Worm (Caenorhabditis elegans) whole organism, early embryonic: ENCODE results near the gene T01G1.4.

Source experiments
- B0310.2 ChIP-seq: sonication (generic microtip); optimal IDR thresholded peaks from 2 replicates; lab custom pipeline; 2016; ENCODE audit warnings: mild to moderate bottlenecking, missing genetic modification characterization, missing compliant biosample characterization
- F13C5.2 ChIP-seq: sonication (generic microtip); optimal IDR thresholded peaks from 2 replicates; lab custom pipeline; 2017; ENCODE audit warnings: mild to moderate bottlenecking, missing genetic modification characterization, inconsistent platforms, missing compliant biosample characterization
- aly-1 ChIP-seq: sonication (generic microtip); optimal IDR thresholded peaks from 2 replicates; lab custom pipeline; 2016; ENCODE audit warnings: missing genetic modification characterization, missing compliant biosample characterization
- ama-1 ChIP-seq: fragments of 150-350 bp; optimal IDR thresholded peaks from 2 replicates; lab custom pipeline; 2014
- ceh-13 ChIP-seq: fragments of 200-800 bp; sonication (Bioruptor generic); optimal IDR thresholded peaks from 2 replicates; lab custom pipeline; 2018; ENCODE audit warnings: mild to moderate bottlenecking, missing genetic modification characterization, missing compliant biosample characterization
- ceh-36 ChIP-seq: sonication (generic microtip); optimal IDR thresholded peaks from 2 replicates; lab custom pipeline; 2016; ENCODE audit warnings: missing genetic modification characterization, inconsistent platforms, missing compliant biosample characterization
- ets-7 ChIP-seq: sonication (generic microtip); optimal IDR thresholded peaks from 2 replicates; lab custom pipeline; 2016; ENCODE audit warnings: missing genotype, missing genetic modification characterization, missing compliant biosample characterization
- flt-1 ChIP-seq: fragments of 200-800 bp; sonication (Bioruptor generic); IDR thresholded peaks from 2 replicates; pipeline ENCODE4 v1.3.6; 2022; ENCODE audit warnings: missing genetic modification characterization, missing compliant biosample characterization
- hmbx-1 ChIP-seq: sonication (generic microtip); optimal IDR thresholded peaks from 2 replicates; lab custom pipeline; 2016; ENCODE audit warnings: mild to moderate bottlenecking, missing genetic modification characterization, missing compliant biosample characterization
- hmg-4 ChIP-seq: fragments of 200-800 bp; sonication (Bioruptor generic); optimal IDR thresholded peaks from 2 replicates; lab custom pipeline; 2018; ENCODE audit warnings: mild to moderate bottlenecking, missing genetic modification characterization, missing compliant biosample characterization
- hnd-1 ChIP-seq: sonication (generic microtip); optimal IDR thresholded peaks from 2 replicates; lab custom pipeline; 2016; ENCODE audit warnings: missing genetic modification characterization, missing compliant biosample characterization
- pes-1 ChIP-seq: fragments of 200-800 bp; sonication (Bioruptor generic); IDR thresholded peaks from 2 replicates; pipeline ENCODE4 v1.3.6; 2022; ENCODE audit warnings: missing genetic modification reagents, missing genetic modification characterization, missing compliant biosample characterization
- scrt-1 ChIP-seq: fragments of 200-800 bp; sonication (Bioruptor generic); IDR thresholded peaks from 2 replicates; pipeline ENCODE4 v1.3.6; 2022; ENCODE audit warnings: missing genetic modification characterization, missing compliant biosample characterization
- sea-1 ChIP-seq: fragments of 200-800 bp; sonication (Bioruptor generic); conservative IDR thresholded peaks from 2 replicates; pipeline ENCODE4 v1.3.6; 2022; ENCODE audit warnings: missing genetic modification characterization, missing compliant biosample characterization
- tbx-11 ChIP-seq: fragments of 200-800 bp; sonication (Bioruptor generic); IDR thresholded peaks from 2 replicates; pipeline ENCODE4 v1.3.6; 2022; ENCODE audit warnings: missing genetic modification characterization, missing compliant biosample characterization
- tbx-37 ChIP-seq: fragments of 200-800 bp; sonication (Bioruptor generic); conservative IDR thresholded peaks from 2 replicates; pipeline ENCODE4 v1.3.6; 2022; ENCODE audit warnings: missing genetic modification reagents, missing genetic modification characterization, missing compliant biosample characterization
- tra-4 ChIP-seq: sonication (generic microtip); optimal IDR thresholded peaks from 2 replicates; lab custom pipeline; 2017; ENCODE audit warnings: missing genetic modification characterization, missing compliant biosample characterization

T01G1.4 gene

ce11 chrIV:11349747-11350146 lies 11.6 kb downstream of the T01G1.4 start:
- no peak for TF ChIP-seq flt-1 (GFP tag; lab: Robert Waterston, UW)

ce11 chrIV:11348822-11349221 lies 12.5 kb downstream of the T01G1.4 start:
- TF ChIP-seq ama-1 (lab: Kevin White, UChicago) (no peak), pes-1 (no peak), flt-1 (GFP tag; lab: Robert Waterston, UW) (no peak), F13C5.2 (no peak), hmbx-1 (no peak), tbx-37 (GFP tag; lab: Robert Waterston, UW) (no peak), tra-4 (no peak), B0310.2 (no peak), sea-1 (no peak), ets-7 (tag; lab: Kevin White, UChicago) (no peak), ceh-13 (GFP tag; lab: Kevin White, UChicago) (no peak), aly-1 (tag; lab: Kevin White, UChicago) (no peak), ceh-36 (tag; lab: Kevin White, UChicago) (no peak), tbx-11 (no peak), scrt-1 (no peak), hmg-4 (GFP tag; lab: Kevin White, UChicago) (no peak), hnd-1 (tag; lab: Kevin White, UChicago) (no peak)

- TF ChIP-seq sea-1: no peak
- TF ChIP-seq pes-1: no peak
- no peak for TF ChIP-seq flt-1 (GFP tag; lab: Robert Waterston, UW)
- TF ChIP-seq B0310.2: no peak
- TF ChIP-seq ceh-13 (GFP tag; lab: Kevin White, UChicago): no peak
- TF ChIP-seq tbx-11: no peak
- no peak for TF ChIP-seq hnd-1 (tag; lab: Kevin White, UChicago)
- TF ChIP-seq ama-1 (lab: Kevin White, UChicago): no peak
- no peak for TF ChIP-seq tbx-37 (GFP tag; lab: Robert Waterston, UW)
- no peak for TF ChIP-seq F13C5.2
- TF ChIP-seq scrt-1: no peak
- TF ChIP-seq ceh-36 (tag; lab: Kevin White, UChicago): no peak
- no peak for TF ChIP-seq aly-1 (tag; lab: Kevin White, UChicago)
- TF ChIP-seq tra-4: no peak
- no peak for TF ChIP-seq hmbx-1
- no peak for TF ChIP-seq ets-7 (tag; lab: Kevin White, UChicago)
- no peak for TF ChIP-seq hmg-4 (GFP tag; lab: Kevin White, UChicago)
Measured at ce11 chrIV:11347275-11347674, 14.0 kb downstream of the T01G1.4 start.

- TF ChIP-seq hnd-1 (tag; lab: Kevin White, UChicago) (no peak), tbx-11 (no peak), hmbx-1 (no peak), ets-7 (tag; lab: Kevin White, UChicago) (no peak)
Measured at ce11 chrIV:11344288-11344687, 17.0 kb downstream of the T01G1.4 start.

- TF ChIP-seq sea-1: 0 out of 2 replicates have a peak, but pooled peaks have one; percentile 18
- TF ChIP-seq F13C5.2: no peak
Measured at ce11 chrIV:11340735-11341443, 20.4 kb downstream of the T01G1.4 start.

- TF ChIP-seq tbx-37 (GFP tag; lab: Robert Waterston, UW) (no peak), tra-4 (no peak), ama-1 (lab: Kevin White, UChicago) (no peak), aly-1 (tag; lab: Kevin White, UChicago) (no peak), F13C5.2 (no peak), tbx-11 (no peak), hnd-1 (tag; lab: Kevin White, UChicago) (no peak), B0310.2 (no peak), scrt-1 (no peak), ets-7 (tag; lab: Kevin White, UChicago) (no peak), sea-1 (no peak), pes-1 (no peak), flt-1 (GFP tag; lab: Robert Waterston, UW) (no peak), ceh-13 (GFP tag; lab: Kevin White, UChicago) (no peak), hmbx-1 (no peak)
Measured at ce11 chrIV:11337021-11337420, 24.3 kb downstream of the T01G1.4 start, which contains the start of gene F54E12.2. F54E12.2 (minus strand) TSS chrIV:11337184.

- TF ChIP-seq ama-1 (lab: Kevin White, UChicago): no peak
- no peak for TF ChIP-seq ceh-13 (GFP tag; lab: Kevin White, UChicago)
- TF ChIP-seq F13C5.2: no peak
- TF ChIP-seq scrt-1: no peak
- TF ChIP-seq hnd-1 (tag; lab: Kevin White, UChicago): no peak
- no peak for TF ChIP-seq tra-4
- no peak for TF ChIP-seq flt-1 (GFP tag; lab: Robert Waterston, UW)
- no peak for TF ChIP-seq tbx-37 (GFP tag; lab: Robert Waterston, UW)
- TF ChIP-seq pes-1: no peak
- TF ChIP-seq sea-1: no peak
- TF ChIP-seq ets-7 (tag; lab: Kevin White, UChicago): no peak
- no peak for TF ChIP-seq hmg-4 (GFP tag; lab: Kevin White, UChicago)
- TF ChIP-seq B0310.2: no peak
- TF ChIP-seq aly-1 (tag; lab: Kevin White, UChicago): no peak
- TF ChIP-seq ceh-36 (tag; lab: Kevin White, UChicago): no peak
- no peak for TF ChIP-seq tbx-11
Measured at ce11 chrIV:11336180-11336579, 25.1 kb downstream of the T01G1.4 start.

ce11 chrIV:11332751-11333150 lies 28.6 kb downstream of the T01G1.4 start, which contains the start of gene sart-3:
sart-3 (minus strand) TSS chrIV:11332969.
- no peak for TF ChIP-seq aly-1 (tag; lab: Kevin White, UChicago)
